Worm (Caenorhabditis elegans): Measurements from ENCODE around the gene ppm-2.

The ppm-2 gene

DNA sequence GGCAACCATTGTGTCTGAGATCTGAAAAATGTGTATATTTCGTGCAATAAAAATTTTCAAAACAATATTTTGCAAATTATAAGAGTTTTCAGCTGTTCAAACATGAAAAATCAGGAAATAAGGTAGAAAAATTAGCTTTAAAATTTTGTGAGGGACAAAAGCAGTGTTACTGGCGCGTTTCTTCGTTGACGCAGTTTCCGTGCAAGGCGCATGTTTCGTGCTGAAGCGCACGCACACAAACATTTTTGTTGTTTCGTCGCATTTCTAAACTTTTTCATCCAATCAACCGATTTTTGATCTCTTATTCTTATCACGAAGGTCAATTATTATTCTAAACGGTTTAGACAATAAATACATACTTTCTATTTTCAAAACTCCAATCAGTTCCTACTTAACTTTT is 43.0 kb downstream of the ppm-2 start, which contains the start of gene nifk-1 (continued):
- TF ChIP-seq repo-1 (tag; optimal IDR thresholded peaks at IDR 0.05) (no peak), attf-5 (GFP tag; optimal IDR thresholded peaks at IDR 0.05) (peak; percentile 86), D2030.7 (GFP tag; IDR thresholded peaks at IDR 0.05) (no peak), snpc-1.1 (tag; optimal IDR thresholded peaks at IDR 0.05; ENCODE audit: insufficient read depth) (no peak), snpc-1.3 (tag; optimal IDR thresholded peaks at IDR 0.05; ENCODE audit: insufficient read depth) (no peak), B0019.2 (GFP tag; conservative IDR thresholded peaks at IDR 0.05) (no peak), ceh-100 (GFP tag; IDR thresholded peaks at IDR 0.05) (no peak), unc-62 (GFP tag; optimal IDR thresholded peaks at IDR 0.05) (no peak), F39B2.1 (GFP tag; IDR thresholded peaks at IDR 0.05) (no peak), nhr-80 (tag; optimal IDR thresholded peaks at IDR 0.05) (peak; percentile 79), let-526 (GFP tag; IDR thresholded peaks at IDR 0.05) (no peak), pbrm-1 (GFP tag; IDR thresholded peaks at IDR 0.05) (0 out of 2 replicates have a peak, but pooled peaks have one; percentile 54), rcor-1 (GFP tag; IDR thresholded peaks at IDR 0.05) (no peak), aptf-3 (GFP tag; IDR thresholded peaks at IDR 0.05) (no peak), C06A6.2 (GFP tag; conservative IDR thresholded peaks at IDR 0.05) (no peak), F52B5.7 (tag; optimal IDR thresholded peaks at IDR 0.05) (no peak), hsf-1 (GFP tag; IDR thresholded peaks at IDR 0.05) (no peak), zim-3 (tag; optimal IDR thresholded peaks at IDR 0.05) (no peak), egl-18 (GFP tag; IDR thresholded peaks at IDR 0.05) (no peak), Y53F4B.3 (GFP tag; IDR thresholded peaks at IDR 0.05) (no peak), dpff-1 (tag; optimal IDR thresholded peaks at IDR 0.05) (no peak), gei-17 (GFP tag; optimal IDR thresholded peaks at IDR 0.05) (no peak), F49E8.2 (tag; optimal IDR thresholded peaks at IDR 0.05; ENCODE audit: insufficient read depth) (no peak), ztf-28 (GFP tag; IDR thresholded peaks at IDR 0.05) (no peak), mes-4 (tag; optimal IDR thresholded peaks at IDR 0.05) (no peak), nfya-1 (tag; optimal IDR thresholded peaks at IDR 0.05; ENCODE audit: borderline replicate concordance, insufficient read depth) (no peak), ceh-27 (GFP tag; optimal IDR thresholded peaks at IDR 0.05) (no peak), ceh-79 (tag; optimal IDR thresholded peaks at IDR 0.05) (no peak), sea-2 (GFP tag; IDR thresholded peaks at IDR 0.05) (no peak), nfyb-1 (GFP tag; IDR thresholded peaks at IDR 0.05) (peak; percentile 56; the same call in 1 of the 2 replicates), F33H1.4 (GFP tag; IDR thresholded peaks at IDR 0.05) (peak; percentile 44), lir-1 (GFP tag; conservative IDR thresholded peaks at IDR 0.05) (no peak), nhr-179 (tag; optimal IDR thresholded peaks at IDR 0.05) (no peak), nhr-27 (tag; optimal IDR thresholded peaks at IDR 0.05) (no peak), madf-10 (tag; optimal IDR thresholded peaks at IDR 0.05) (no peak), F55B11.4 (tag; optimal IDR thresholded peaks at IDR 0.05; ENCODE audit: borderline replicate concordance, insufficient read depth) (no peak), ama-1 (optimal IDR thresholded peaks at IDR 0.05) (no peak), ama-1 (GFP tag; optimal IDR thresholded peaks at IDR 0.05) (no peak)

DNA sequence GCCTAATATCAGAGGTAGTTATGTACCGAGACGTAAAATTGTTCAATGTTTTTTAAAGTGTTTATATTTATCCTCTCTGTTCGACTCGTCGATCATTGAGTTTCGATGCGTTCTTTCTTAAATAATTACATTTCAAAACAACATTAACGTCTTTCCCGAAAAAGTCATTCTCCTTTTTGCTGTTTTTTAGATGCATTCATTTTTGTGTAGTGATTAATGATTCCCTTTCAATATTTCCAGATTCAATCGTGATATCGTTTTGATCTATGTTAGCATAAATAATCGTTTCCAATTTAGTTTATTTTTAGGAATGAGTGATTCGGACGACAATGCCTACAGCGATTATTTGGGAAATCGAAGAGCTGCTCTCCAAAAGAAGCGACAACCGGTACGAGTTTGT is 43.4 kb downstream of the ppm-2 start, which contains the start of gene T04A8.8:
Gene T04A8.8 (plus strand): TSS at position 301 of the 400 bp plus-strand sequence.
- TF ChIP-seq madf-3 (GFP tag; IDR thresholded peaks at IDR 0.05) (no peak), F57C9.4 (tag; optimal IDR thresholded peaks at IDR 0.05) (no peak), cebp-1 (GFP tag; IDR thresholded peaks at IDR 0.05) (no peak), cebp-1 (tag; optimal IDR thresholded peaks at IDR 0.05) (no peak), mcd-1 (GFP tag; IDR thresholded peaks at IDR 0.05) (no peak), hmg-1.2 (GFP tag; IDR thresholded peaks at IDR 0.05) (no peak)
